Worm (Caenorhabditis elegans): ENCODE measurements around the gene irld-21.

ce11 chrIV:10157489-10158088 lies 35.5 kb upstream of the irld-21 start, which contains the start of gene ttr-53:
- no peak for TF ChIP-seq lin-15B (tag; optimal IDR thresholded peaks at IDR 0.05)
- no peak for TF ChIP-seq skn-1 (tag; optimal IDR thresholded peaks at IDR 0.05)
- no peak for TF ChIP-seq efl-1 (optimal IDR thresholded peaks at IDR 0.05)
- no peak for TF ChIP-seq efl-1 (GFP tag; optimal IDR thresholded peaks at IDR 0.05 in 1 of 2)
- no peak for TF ChIP-seq pqm-1 (tag; optimal IDR thresholded peaks at IDR 0.05)
- TF ChIP-seq unc-62 (GFP tag; optimal IDR thresholded peaks at IDR 0.05): no peak
- no peak for TF ChIP-seq elt-3 (tag; optimal IDR thresholded peaks at IDR 0.05)
- no peak for TF ChIP-seq nhr-237 (tag; optimal IDR thresholded peaks at IDR 0.05)
- no peak for TF ChIP-seq elt-2 (tag; optimal IDR thresholded peaks at IDR 0.05)
- no peak for TF ChIP-seq C34B4.2 (tag; optimal IDR thresholded peaks at IDR 0.05)
- TF ChIP-seq nhr-76 (tag; optimal IDR thresholded peaks at IDR 0.05): no peak
- no peak for TF ChIP-seq mdl-1 (tag; optimal IDR thresholded peaks at IDR 0.05)
- TF ChIP-seq zip-4 (GFP tag; optimal IDR thresholded peaks at IDR 0.05): no peak
- TF ChIP-seq sptf-1 (tag; optimal IDR thresholded peaks at IDR 0.05): no peak

Data from whole organism, L1 larva.